Fruit fly (Drosophila melanogaster): ENCODE measurements around the gene ninaC.

DNA sequence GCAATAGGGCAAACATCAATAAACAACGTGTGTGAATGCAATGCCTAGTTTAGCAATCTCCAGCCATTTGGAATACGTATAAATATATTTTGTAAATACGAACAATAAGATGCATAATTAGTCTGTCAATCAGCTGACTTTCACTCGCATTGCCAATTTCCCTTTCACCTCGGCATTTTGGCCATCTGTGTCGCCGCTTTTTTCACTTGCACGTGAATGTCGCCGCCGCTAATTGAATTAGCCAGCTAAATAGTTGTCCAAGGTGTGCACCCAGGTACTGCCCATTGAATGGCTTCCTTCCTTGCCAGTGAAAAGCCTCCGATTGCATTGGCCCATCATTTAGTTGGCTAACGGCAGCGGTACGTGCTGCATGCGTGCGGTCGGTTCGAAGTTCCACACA is at the start of gene ninaC:
- TF ChIP-seq CG9948 (tag; optimal IDR thresholded peaks at IDR 0.05) (no peak), CG8301 (tag; optimal IDR thresholded peaks at IDR 0.05) (no peak), CG34367 (tag; optimal IDR thresholded peaks at IDR 0.05) (no peak), CG32121 (GFP tag; IDR thresholded peaks at IDR 0.05) (no peak), CG17806 (tag; optimal IDR thresholded peaks at IDR 0.05) (no peak), CG13204 (GFP tag; optimal IDR thresholded peaks at IDR 0.05) (no peak), EcR (GFP tag; optimal IDR thresholded peaks at IDR 0.05) (no peak), fd96Ca (GFP tag; IDR thresholded peaks at IDR 0.05) (no peak), Pif1A (GFP tag; optimal IDR thresholded peaks at IDR 0.05) (no peak), Snoo (tag; optimal IDR thresholded peaks at IDR 0.05) (no peak), CG10348 (GFP tag; IDR thresholded peaks at IDR 0.05) (no peak)
